Worm (Caenorhabditis elegans): ENCODE measurements around the gene msrp-6.
"Not testable (repeated sequence)": the region's sequence is repeated elsewhere in the genome, so short reads cannot be mapped to it uniquely, and the experiment has no call there.

The msrp-6 gene

DNA sequence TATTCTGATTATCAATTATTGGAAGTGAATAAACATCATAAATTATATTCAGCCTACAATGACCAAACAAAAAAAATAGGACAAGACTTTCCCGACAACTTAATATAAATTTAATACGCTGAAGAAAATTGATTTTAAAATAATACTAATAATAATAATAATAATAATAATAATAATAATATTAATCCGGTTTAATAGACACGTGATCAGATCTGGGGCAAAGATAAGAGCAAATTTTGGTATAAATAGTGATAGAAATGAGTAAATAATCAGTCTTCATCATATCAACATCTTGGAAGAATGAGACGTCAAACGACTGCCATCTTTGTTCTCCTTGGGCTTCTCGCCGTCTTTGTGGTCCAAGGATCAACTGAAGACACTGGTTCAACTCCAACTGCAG lies at the start of gene msrp-6:
TSS of gene msrp-6 (plus strand) at position 301 of the 400 bp plus-strand sequence.
- not testable (repeated sequence) for TF ChIP-seq mab-5 (tag; optimal IDR thresholded peaks at IDR 0.05); ceh-83 (GFP tag; optimal IDR thresholded peaks at IDR 0.05); pha-4 (tag; optimal IDR thresholded peaks at IDR 0.05)

DNA sequence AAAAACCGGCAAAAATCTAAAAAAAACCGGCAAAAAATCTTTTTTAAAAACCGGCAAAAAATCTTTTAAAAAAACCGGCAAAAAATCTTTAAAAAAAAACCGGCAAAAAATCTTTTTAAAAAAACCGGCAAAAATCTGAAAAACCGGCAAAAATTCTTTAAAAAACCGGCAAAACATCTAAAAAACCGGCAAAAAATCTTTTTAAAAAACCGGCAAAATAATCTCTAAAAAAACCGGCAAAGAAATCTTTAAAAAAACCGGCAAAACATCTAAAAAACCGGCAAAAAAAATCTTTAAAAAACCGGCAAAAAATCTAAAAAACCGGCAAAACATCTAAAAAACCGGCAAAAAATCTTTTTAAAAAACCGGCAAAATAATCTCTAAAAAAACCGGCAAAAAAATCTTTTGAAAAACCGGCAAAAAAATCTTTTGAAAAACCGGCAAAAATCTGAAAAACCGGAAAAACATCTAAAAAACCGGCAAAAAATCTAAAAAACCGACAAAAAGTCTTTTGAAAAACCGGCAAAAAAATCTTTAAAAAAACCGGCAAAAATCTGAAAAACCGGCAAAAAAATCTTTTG lies 48.8 kb upstream of the msrp-6 start:
- TF ChIP-seq unc-120 (tag; optimal IDR thresholded peaks at IDR 0.05; ENCODE audit: poor library complexity, severe bottlenecking): peak; percentile 39
- peak; percentile 70 for TF ChIP-seq bed-3 (GFP tag; optimal IDR thresholded peaks at IDR 0.05)
- peak; percentile 84 for TF ChIP-seq sptf-1 (tag; optimal IDR thresholded peaks at IDR 0.05)
- peak; percentile 79 for TF ChIP-seq M03D4.4 (tag; optimal IDR thresholded peaks at IDR 0.05)

DNA sequence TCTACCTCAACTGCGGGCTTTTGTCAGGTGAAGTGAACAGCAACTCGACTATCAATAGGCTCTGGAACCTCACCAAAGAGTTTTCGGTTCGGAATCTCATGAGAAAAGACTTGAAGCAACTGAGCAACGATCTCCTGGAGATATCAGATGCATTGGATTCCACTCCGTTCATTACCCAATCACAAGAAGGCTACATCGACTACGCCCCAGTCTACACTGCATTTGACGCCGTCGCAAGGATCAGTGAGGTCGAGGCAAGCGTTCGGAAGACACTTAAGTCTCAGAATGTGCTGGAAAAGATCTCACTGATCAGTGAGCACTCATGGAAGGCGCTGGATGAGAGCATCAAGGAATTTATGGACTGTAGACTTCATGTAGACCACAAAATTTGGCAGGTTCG lies 41.0 kb upstream of the msrp-6 start:
- TF ChIP-seq mep-1 (tag; optimal IDR thresholded peaks at IDR 0.05) (no peak), tbx-8 (GFP tag; optimal IDR thresholded peaks at IDR 0.05) (no peak), ceh-83 (GFP tag; optimal IDR thresholded peaks at IDR 0.05) (no peak), sem-2 (GFP tag; optimal IDR thresholded peaks at IDR 0.05) (no peak), pha-4 (tag; optimal IDR thresholded peaks at IDR 0.05) (no peak), nhr-28 (tag; optimal IDR thresholded peaks at IDR 0.05) (no peak), unc-120 (tag; optimal IDR thresholded peaks at IDR 0.05; ENCODE audit: poor library complexity, severe bottlenecking) (no peak), elt-1 (tag; optimal IDR thresholded peaks at IDR 0.05; ENCODE audit: borderline replicate concordance, insufficient read depth) (no peak), mls-2 (tag; optimal IDR thresholded peaks at IDR 0.05) (no peak), blmp-1 (tag; optimal IDR thresholded peaks at IDR 0.05) (no peak), flh-1 (GFP tag; optimal IDR thresholded peaks at IDR 0.05) (no peak), lin-13 (tag; optimal IDR thresholded peaks at IDR 0.05) (no peak), unc-39 (tag; optimal IDR thresholded peaks at IDR 0.05) (no peak), zip-8 (tag; optimal IDR thresholded peaks at IDR 0.05) (no peak)

DNA sequence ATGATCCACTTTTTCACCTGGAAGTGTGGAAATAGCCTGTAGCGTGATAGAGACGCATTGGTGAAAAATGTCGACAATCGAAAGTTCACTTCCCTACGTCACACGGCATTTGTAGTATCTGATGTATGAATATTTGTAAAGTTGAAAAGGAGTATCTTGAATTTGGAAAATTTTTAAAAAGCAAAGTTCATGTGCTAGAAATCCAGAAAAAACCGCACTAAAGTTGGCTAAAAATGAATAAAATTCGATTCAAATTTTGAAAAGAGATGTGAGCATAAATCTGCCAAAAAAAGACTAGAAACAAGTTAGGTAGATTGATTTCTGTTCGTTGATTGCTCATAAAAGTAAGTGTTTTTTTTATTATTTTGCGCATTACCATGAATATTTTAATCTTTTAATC lies 36.2 kb upstream of the msrp-6 start, which contains the start of gene sri-74:
TSS of gene sri-74 (minus strand) at position 101 of the 400 bp plus-strand sequence.
- no peak for TF ChIP-seq flh-1 (GFP tag; optimal IDR thresholded peaks at IDR 0.05)

DNA sequence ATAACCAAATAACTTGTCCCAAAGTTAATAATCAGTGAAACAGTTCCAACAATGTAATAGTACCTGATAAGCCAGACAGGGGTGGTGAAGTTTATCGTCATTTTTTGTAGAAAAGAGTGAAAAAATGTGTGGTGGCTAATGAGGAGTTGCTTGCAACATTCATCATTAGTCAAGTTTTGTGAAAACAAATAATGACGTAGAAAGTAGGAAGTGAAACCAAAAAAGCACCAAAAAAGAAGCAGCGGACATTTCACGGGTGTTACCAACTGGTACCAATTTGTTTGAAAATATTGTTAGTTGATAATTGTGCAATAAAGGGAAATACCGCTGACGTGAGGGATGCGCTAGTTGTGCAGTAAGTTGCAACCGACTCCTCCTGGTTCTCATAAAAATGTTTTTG lies 33.8 kb upstream of the msrp-6 start, which contains the start of gene sri-36:
TSS of gene sri-36 (minus strand) at position 101 of the 400 bp plus-strand sequence.
- TF ChIP-seq unc-39 (tag; optimal IDR thresholded peaks at IDR 0.05): no peak
- TF ChIP-seq drap-1 (GFP tag; optimal IDR thresholded peaks at IDR 0.05): no peak
- no peak for TF ChIP-seq blmp-1 (tag; optimal IDR thresholded peaks at IDR 0.05)
- TF ChIP-seq sem-2 (GFP tag; optimal IDR thresholded peaks at IDR 0.05): no peak
- TF ChIP-seq pha-4 (tag; optimal IDR thresholded peaks at IDR 0.05): no peak
- TF ChIP-seq flh-1 (GFP tag; optimal IDR thresholded peaks at IDR 0.05): no peak
- no peak for TF ChIP-seq hlh-1 (tag; optimal IDR thresholded peaks at IDR 0.05)
- no peak for TF ChIP-seq mls-2 (tag; optimal IDR thresholded peaks at IDR 0.05)
- no peak for TF ChIP-seq M03D4.4 (tag; optimal IDR thresholded peaks at IDR 0.05)
- TF ChIP-seq mep-1 (tag; optimal IDR thresholded peaks at IDR 0.05): no peak
- no peak for TF ChIP-seq nhr-12 (tag; optimal IDR thresholded peaks at IDR 0.05)
- TF ChIP-seq unc-62 (GFP tag; optimal IDR thresholded peaks at IDR 0.05): no peak
- no peak for TF ChIP-seq mab-5 (tag; optimal IDR thresholded peaks at IDR 0.05)
- no peak for TF ChIP-seq nhr-2 (tag; optimal IDR thresholded peaks at IDR 0.05)
- no peak for TF ChIP-seq nhr-76 (tag; optimal IDR thresholded peaks at IDR 0.05)
- TF ChIP-seq bed-3 (GFP tag; optimal IDR thresholded peaks at IDR 0.05): no peak
- no peak for TF ChIP-seq snpc-4 (tag; optimal IDR thresholded peaks at IDR 0.05)
- no peak for TF ChIP-seq nhr-237 (tag; optimal IDR thresholded peaks at IDR 0.05)
- no peak for TF ChIP-seq elt-1 (tag; optimal IDR thresholded peaks at IDR 0.05; ENCODE audit: borderline replicate concordance, insufficient read depth)
- no peak for TF ChIP-seq ces-1 (GFP tag; optimal IDR thresholded peaks at IDR 0.05)

DNA sequence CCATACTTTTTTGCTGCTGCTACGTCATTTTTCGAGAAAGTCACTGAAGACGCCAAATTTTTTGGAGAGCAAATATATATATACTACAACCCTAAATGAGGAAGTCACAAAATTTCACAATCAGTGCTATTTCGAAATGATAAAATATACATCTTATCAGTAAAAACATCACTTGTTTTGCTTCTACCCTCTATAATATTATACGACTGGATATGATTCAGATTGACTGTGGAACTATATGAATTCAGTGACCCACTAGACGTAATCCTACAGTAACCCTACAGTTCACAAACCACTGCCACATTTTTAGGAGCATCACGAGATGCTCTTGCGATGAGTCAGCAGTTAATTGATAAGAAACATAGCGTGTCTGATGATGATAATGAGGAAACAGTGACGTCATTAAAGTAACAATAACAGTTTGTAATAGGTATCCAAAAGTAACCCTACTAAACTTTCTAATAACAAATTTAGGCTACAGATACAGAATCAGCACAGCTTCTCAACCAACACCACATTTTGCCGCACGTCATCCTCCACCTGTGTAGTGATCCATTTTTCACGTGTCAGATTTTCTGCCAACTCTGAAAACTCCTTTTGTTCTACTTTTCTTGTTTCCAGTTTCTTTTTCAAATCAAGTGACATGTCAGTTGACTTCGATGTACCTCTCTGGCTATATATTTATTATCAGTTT lies 32.2 kb upstream of the msrp-6 start, which contains the start of the genes F33H12.7 and sri-39:
TSS of gene F33H12.7 (minus strand) at position 51 of the 694 bp plus-strand sequence.
TSS of gene sri-39 (plus strand) at position 644 of the 694 bp plus-strand sequence.
- TF ChIP-seq elt-3 (tag; optimal IDR thresholded peaks at IDR 0.05): no peak
- no peak for TF ChIP-seq mep-1 (tag; optimal IDR thresholded peaks at IDR 0.05)
- TF ChIP-seq ham-2 (GFP tag; optimal IDR thresholded peaks at IDR 0.05): no peak
- TF ChIP-seq bed-3 (GFP tag; optimal IDR thresholded peaks at IDR 0.05): no peak
- TF ChIP-seq nhr-12 (tag; optimal IDR thresholded peaks at IDR 0.05): no peak
- no peak for TF ChIP-seq nhr-237 (tag; optimal IDR thresholded peaks at IDR 0.05)
- no peak for TF ChIP-seq pha-4 (tag; optimal IDR thresholded peaks at IDR 0.05)
- TF ChIP-seq elt-1 (tag; optimal IDR thresholded peaks at IDR 0.05; ENCODE audit: borderline replicate concordance, insufficient read depth): no peak
- no peak for TF ChIP-seq hlh-1 (tag; optimal IDR thresholded peaks at IDR 0.05)
- TF ChIP-seq nhr-2 (tag; optimal IDR thresholded peaks at IDR 0.05): no peak
- TF ChIP-seq mls-2 (tag; optimal IDR thresholded peaks at IDR 0.05): no peak
- TF ChIP-seq lsy-2 (tag; optimal IDR thresholded peaks at IDR 0.05): no peak
- TF ChIP-seq mab-5 (tag; optimal IDR thresholded peaks at IDR 0.05): no peak
- TF ChIP-seq sptf-1 (tag; optimal IDR thresholded peaks at IDR 0.05): no peak
- TF ChIP-seq cnd-1 (tag; optimal IDR thresholded peaks at IDR 0.05): no peak
- TF ChIP-seq blmp-1 (tag; optimal IDR thresholded peaks at IDR 0.05): no peak
- no peak for TF ChIP-seq tbx-8 (GFP tag; optimal IDR thresholded peaks at IDR 0.05)
- TF ChIP-seq M03D4.4 (tag; optimal IDR thresholded peaks at IDR 0.05): no peak

Data from whole organism, mixed stage, embryonic.